Worm (Caenorhabditis elegans) whole organism, L4 larva: Measurements from ENCODE around the gene srx-60.

ENCODE experiments used
- F10B5.3 ChIP-seq: sonication (generic microtip); optimal IDR thresholded peaks from 2 replicates; lab custom pipeline; 2016; ENCODE audit warnings: mild to moderate bottlenecking, missing genetic modification characterization, missing compliant biosample characterization
- F37D6.2 ChIP-seq: sonication (generic microtip); optimal IDR thresholded peaks from 2 replicates; lab custom pipeline; 2016; ENCODE audit warnings: mild to moderate bottlenecking, missing genetic modification characterization, missing compliant biosample characterization
- F49E8.2 ChIP-seq: sonication (generic microtip); optimal IDR thresholded peaks from 2 replicates; lab custom pipeline; 2016; ENCODE audit warnings: missing compliant biosample characterization, mild to moderate bottlenecking, missing genetic modification characterization, borderline replicate concordance
- R02D3.7 ChIP-seq: fragments of 150-350 bp; sonication (generic microtip); optimal IDR thresholded peaks from 3 replicates; lab custom pipeline; 2014; ENCODE audit warnings: missing biosample characterization, missing genetic modification characterization
- Y105C5A.15 ChIP-seq: fragments of 200-800 bp; sonication (Bioruptor generic); IDR thresholded peaks from 2 replicates; pipeline ENCODE4 v1.3.6; 2022; ENCODE audit warnings: missing genetic modification characterization, missing compliant biosample characterization
- Y48G9A.11 ChIP-seq: fragments of 200-800 bp; sonication (Bioruptor generic); IDR thresholded peaks from 2 replicates; pipeline ENCODE4 v1.3.6; 2022; ENCODE audit warnings: missing genetic modification reagents, missing genetic modification characterization, missing compliant biosample characterization
- Y5F2A.4 ChIP-seq: fragments of 200-800 bp; sonication (Bioruptor generic); optimal IDR thresholded peaks from 2 replicates; lab custom pipeline; 2018; ENCODE audit warnings: mild to moderate bottlenecking, missing genetic modification characterization, missing compliant biosample characterization
- ZK546.5 ChIP-seq, 2 experiments: sonication (generic microtip); optimal IDR thresholded peaks; 2 replicates each; lab custom pipeline; 2017; ENCODE audit warnings: missing biosample characterization in 2 of 2, missing genetic modification characterization in 2 of 2
- aha-1 ChIP-seq: fragments of 150-350 bp; peaks from one replicate; lab custom pipeline; 2014; ENCODE audit warnings: missing biosample characterization, missing genetic modification characterization
- attf-4 ChIP-seq: sonication (generic microtip); optimal IDR thresholded peaks from 3 replicates; lab custom pipeline; 2017; ENCODE audit warnings: missing biosample characterization, missing genetic modification characterization
- ceh-20 ChIP-seq: fragments of 200-800 bp; sonication (Bioruptor generic); IDR thresholded peaks from 2 replicates; pipeline ENCODE4 v1.3.6; 2022; ENCODE audit warnings: missing genetic modification reagents, missing genetic modification characterization, missing compliant biosample characterization
- ceh-62 ChIP-seq: sonication (generic microtip); optimal IDR thresholded peaks from 2 replicates; lab custom pipeline; 2017; ENCODE audit warnings: missing biosample characterization, missing genetic modification characterization
- ctbp-1 ChIP-seq: fragments of 200-800 bp; sonication (Bioruptor generic); IDR thresholded peaks from 2 replicates; pipeline ENCODE4 v1.3.6; 2022; ENCODE audit warnings: missing genetic modification reagents, missing genetic modification characterization, missing compliant biosample characterization
- daf-8 ChIP-seq: fragments of 200-800 bp; sonication (Bioruptor generic); IDR thresholded peaks from 2 replicates; pipeline ENCODE4 v1.3.6; 2022; ENCODE audit warnings: missing genetic modification characterization, missing compliant biosample characterization
- duxl-1 ChIP-seq: sonication (generic microtip); optimal IDR thresholded peaks from 2 replicates; lab custom pipeline; 2016; ENCODE audit warnings: mild to moderate bottlenecking, missing genetic modification characterization, moderate library complexity, missing compliant biosample characterization; ENCODE audit not compliant: poor library complexity
- dve-1 ChIP-seq: sonication (generic microtip); optimal IDR thresholded peaks from 2 replicates; lab custom pipeline; 2017; ENCODE audit warnings: antibody characterized with exemption, mild to moderate bottlenecking, missing genetic modification characterization, missing compliant biosample characterization; ENCODE audit not compliant: insufficient read depth
- egl-27 ChIP-seq: sonication (generic microtip); optimal IDR thresholded peaks from 3 replicates; lab custom pipeline; 2017; ENCODE audit warnings: missing biosample characterization, missing genetic modification reagents, missing genetic modification characterization
- egl-43 ChIP-seq: fragments of 200-800 bp; sonication (Bioruptor generic); IDR thresholded peaks from 2 replicates; pipeline ENCODE4 v1.3.6; 2022; ENCODE audit warnings: missing genetic modification reagents, missing genetic modification characterization, missing compliant biosample characterization
- gei-8 ChIP-seq: fragments of 200-800 bp; sonication (Bioruptor generic); optimal IDR thresholded peaks from 2 replicates; lab custom pipeline; 2018; ENCODE audit warnings: mild to moderate bottlenecking, missing genetic modification characterization, missing compliant biosample characterization
- hlh-11 ChIP-seq: fragments of 200-800 bp; sonication (Bioruptor generic); optimal IDR thresholded peaks from 2 replicates; lab custom pipeline; 2018; ENCODE audit warnings: mild to moderate bottlenecking, missing genetic modification characterization, missing compliant biosample characterization
- lin-13 ChIP-seq: fragments of 150-350 bp; optimal IDR thresholded peaks from 2 replicates; lab custom pipeline; 2014; ENCODE audit warnings: missing biosample characterization, missing genetic modification reagents, missing genetic modification characterization
- lin-15B ChIP-seq: fragments of 150-350 bp; sonication (generic microtip); optimal IDR thresholded peaks from 3 replicates; lab custom pipeline; 2014; ENCODE audit warnings: missing biosample characterization, missing genetic modification characterization
- lin-29 ChIP-seq: fragments of 200-800 bp; sonication (Bioruptor generic); IDR thresholded peaks from 2 replicates; pipeline ENCODE4 v1.3.6; 2022; ENCODE audit warnings: missing genetic modification reagents, missing genetic modification characterization, missing compliant biosample characterization
- lir-3 ChIP-seq: sonication (generic microtip); optimal IDR thresholded peaks from 2 replicates; lab custom pipeline; 2016; ENCODE audit warnings: mild to moderate bottlenecking, missing genetic modification characterization, missing compliant biosample characterization
- lsy-2 ChIP-seq, 2 experiments: fragments of 150-350 bp in 1 of 2; sonication (generic microtip) in 1 of 2; optimal IDR thresholded peaks; 2 replicates each; lab custom pipeline; 2014 to 2017; ENCODE audit warnings: missing biosample characterization in 2 of 2, missing genetic modification characterization in 2 of 2
- madf-9 ChIP-seq: fragments of 200-800 bp; sonication (Bioruptor generic); conservative IDR thresholded peaks from 2 replicates; pipeline ENCODE4 v1.3.6; 2022; ENCODE audit warnings: missing genetic modification reagents, missing genetic modification characterization, missing compliant biosample characterization
- mdl-1 ChIP-seq, 2 experiments: fragments of 150-350 bp in 1 of 2; sonication (generic microtip) in 1 of 2; optimal IDR thresholded peaks; 2 replicates each; lab custom pipeline; 2014 to 2017; ENCODE audit warnings: missing biosample characterization in 2 of 2, missing genetic modification characterization in 2 of 2
- mdt-29 ChIP-seq: fragments of 200-800 bp; sonication (Bioruptor generic); IDR thresholded peaks from 2 replicates; pipeline ENCODE4 v1.3.6; 2022; ENCODE audit warnings: missing genetic modification reagents, missing genetic modification characterization, missing compliant biosample characterization
- mep-1 ChIP-seq: fragments of 150-350 bp; sonication (generic microtip); optimal IDR thresholded peaks from 3 replicates; lab custom pipeline; 2014; ENCODE audit warnings: missing biosample characterization, missing genetic modification characterization
- mes-2 ChIP-seq: sonication (generic microtip); optimal IDR thresholded peaks from 2 replicates; lab custom pipeline; 2016; ENCODE audit warnings: missing genotype, mild to moderate bottlenecking, missing genetic modification characterization, missing compliant biosample characterization; ENCODE audit not compliant: poor library complexity, severe bottlenecking
- mxl-3 ChIP-seq: fragments of 200-800 bp; sonication (Bioruptor generic); optimal IDR thresholded peaks from 2 replicates; lab custom pipeline; 2018; ENCODE audit warnings: mild to moderate bottlenecking, missing genetic modification characterization, missing compliant biosample characterization
- nhr-11 ChIP-seq: fragments of 150-350 bp; optimal IDR thresholded peaks from 2 replicates; lab custom pipeline; 2014; ENCODE audit warnings: missing biosample characterization, missing genetic modification characterization
- nhr-111 ChIP-seq: fragments of 200-800 bp; sonication (Bioruptor generic); optimal IDR thresholded peaks from 2 replicates; lab custom pipeline; 2018; ENCODE audit warnings: mild to moderate bottlenecking, missing genetic modification characterization, missing compliant biosample characterization
- nhr-237 ChIP-seq: sonication (generic microtip); optimal IDR thresholded peaks from 2 replicates; lab custom pipeline; 2017; ENCODE audit warnings: missing biosample characterization, missing genetic modification characterization
- nhr-28 ChIP-seq: fragments of 150-350 bp; optimal IDR thresholded peaks from 2 replicates; lab custom pipeline; 2014; ENCODE audit warnings: missing biosample characterization, missing genetic modification characterization
- nhr-42 ChIP-seq: fragments of 200-800 bp; sonication (Bioruptor generic); IDR thresholded peaks from 2 replicates; pipeline ENCODE4 v1.3.6; 2022; ENCODE audit warnings: missing genetic modification characterization, missing compliant biosample characterization
- nhr-48 ChIP-seq: sonication (generic microtip); optimal IDR thresholded peaks from 2 replicates; lab custom pipeline; 2016; ENCODE audit warnings: mild to moderate bottlenecking, missing genetic modification characterization, missing compliant biosample characterization
- nhr-6 ChIP-seq: fragments of 150-350 bp; optimal IDR thresholded peaks from 2 replicates; lab custom pipeline; 2014; ENCODE audit warnings: missing biosample characterization, missing genetic modification characterization
- nhr-76 ChIP-seq: fragments of 150-350 bp; optimal IDR thresholded peaks from 2 replicates; lab custom pipeline; 2014; ENCODE audit warnings: missing biosample characterization, missing genetic modification characterization
- nhr-77 ChIP-seq: fragments of 150-350 bp; optimal IDR thresholded peaks from 2 replicates; lab custom pipeline; 2014; ENCODE audit warnings: missing biosample characterization, missing genetic modification characterization
- rbr-2 ChIP-seq: sonication (generic microtip); optimal IDR thresholded peaks from 2 replicates; lab custom pipeline; 2016; ENCODE audit warnings: missing genotype, missing genetic modification characterization, missing compliant biosample characterization
- saeg-2 ChIP-seq: fragments of 200-800 bp; sonication (Bioruptor generic); IDR thresholded peaks from 2 replicates; pipeline ENCODE4 v1.3.6; 2022; ENCODE audit warnings: missing genetic modification reagents, missing genetic modification characterization, missing compliant biosample characterization
- snpc-1.2 ChIP-seq: fragments of 200-800 bp; sonication (Bioruptor generic); IDR thresholded peaks from 2 replicates; pipeline ENCODE4 v1.3.6; 2022; ENCODE audit warnings: missing genetic modification reagents, missing genetic modification characterization, missing compliant biosample characterization
- spr-1 ChIP-seq: sonication (generic microtip); optimal IDR thresholded peaks from 2 replicates; lab custom pipeline; 2016; ENCODE audit warnings: mild to moderate bottlenecking, missing genetic modification characterization, missing compliant biosample characterization
- tag-97 ChIP-seq: fragments of 200-800 bp; sonication (Bioruptor generic); IDR thresholded peaks from 2 replicates; pipeline ENCODE4 v1.3.6; 2022; ENCODE audit warnings: missing genetic modification characterization, missing compliant biosample characterization
- unc-130 ChIP-seq: sonication (generic microtip); optimal IDR thresholded peaks from 2 replicates; lab custom pipeline; 2016; ENCODE audit warnings: missing genetic modification reagents, missing genetic modification characterization, missing compliant biosample characterization
- unc-62 ChIP-seq, 3 experiments: fragments of 150-350 bp in 1 of 3; sonication (generic microtip); optimal IDR thresholded peaks in 2 of 3; peaks in 1 of 3; 1 replicate in 1 of 3; 2 replicates in 2 of 3; lab custom pipeline; 2014 to 2017; ENCODE audit warnings: missing biosample characterization in 3 of 3, missing genetic modification characterization in 3 of 3, missing genetic modification reagents in 3 of 3, missing genotype in 1 of 3
- zfp-2 ChIP-seq: sonication (generic microtip); optimal IDR thresholded peaks from 2 replicates; lab custom pipeline; 2016; ENCODE audit warnings: mild to moderate bottlenecking, missing genetic modification characterization, missing compliant biosample characterization

Gene srx-60

DNA sequence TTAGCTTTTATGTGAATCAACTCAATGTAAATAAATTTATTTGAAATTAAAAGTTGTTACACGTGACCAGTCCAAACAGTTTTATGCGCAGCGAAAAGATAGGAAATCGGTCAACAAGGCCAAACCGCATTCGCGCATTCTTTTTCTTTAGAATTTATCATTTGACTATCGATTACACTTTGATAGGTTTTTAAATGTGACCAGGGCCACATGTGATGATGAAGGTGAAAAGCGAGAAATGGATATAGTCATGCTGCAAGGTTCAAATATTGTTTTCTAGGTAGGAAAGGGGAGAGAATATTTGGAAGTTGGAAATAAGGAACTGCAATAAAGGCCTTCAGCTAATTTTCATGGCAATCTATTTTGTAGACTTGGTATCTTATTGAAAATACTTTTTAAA is 36.2 kb downstream of the srx-60 start (continued):
- TF ChIP-seq mdt-29 (GFP tag; lab: Robert Waterston, UW): 0 out of 2 replicates have a peak, but pooled peaks have one; percentile 7
- peak; percentile 34 for TF ChIP-seq mxl-3 (GFP tag; lab: Kevin White, UChicago)
- TF ChIP-seq nhr-28: peak; percentile 64
- TF ChIP-seq ZK546.5 (tag; optimal IDR thresholded peaks at IDR 0.05; lab: Kevin White, UChicago): no peak
- no peak for TF ChIP-seq Y5F2A.4 (GFP tag; lab: Kevin White, UChicago)
- no peak for TF ChIP-seq daf-8 (GFP tag; lab: Robert Waterston, UW)
- TF ChIP-seq nhr-48 (tag; lab: Kevin White, UChicago): no peak
- TF ChIP-seq lsy-2 (tag; optimal IDR thresholded peaks at IDR 0.05; lab: Kevin White, UChicago): peak in 1 of 2 experiments; percentile 41
- peak; percentile 34 for TF ChIP-seq dve-1 (tag; lab: Kevin White, UChicago)
- TF ChIP-seq saeg-2 (GFP tag; lab: Robert Waterston, UW): no peak
- peak in 1 of 2 experiments; percentile 8 for TF ChIP-seq unc-62 (GFP tag; optimal IDR thresholded peaks at IDR 0.05 in 1 of 2; lab: Kevin White, UChicago)
- TF ChIP-seq unc-62 (tag; optimal IDR thresholded peaks at IDR 0.05; lab: Kevin White, UChicago): no peak
- no peak for TF ChIP-seq attf-4 (tag; lab: Kevin White, UChicago)
- no peak for TF ChIP-seq mes-2

DNA sequence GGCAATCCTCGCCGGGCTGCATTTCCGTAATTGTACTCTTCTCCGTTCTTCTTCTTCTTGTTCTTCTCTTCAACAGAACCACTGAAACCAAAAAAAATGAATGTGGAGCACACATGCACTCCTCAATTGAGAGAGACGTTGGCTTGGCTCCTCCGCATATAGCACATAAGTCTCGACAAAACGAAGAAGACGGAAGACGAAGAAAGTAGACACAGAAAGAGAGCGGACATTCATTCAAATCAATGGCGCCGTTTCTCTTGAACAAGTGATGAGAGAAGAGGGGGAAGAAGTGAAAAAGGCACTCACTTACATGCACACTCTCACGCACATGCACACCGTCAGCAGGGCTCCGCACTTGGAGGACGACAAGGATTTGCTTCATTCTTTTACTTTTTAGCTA is 36.9 kb downstream of the srx-60 start, which contains the start of gene F25E5.9:
F25E5.9 (minus strand) TSS at position 382 of the 400 bp plus-strand sequence.
- TF ChIP-seq nhr-11 (tag; lab: Kevin White, UChicago) (no peak), F10B5.3 (tag; lab: Kevin White, UChicago) (no peak), rbr-2 (tag; lab: Kevin White, UChicago) (peak; percentile 28), ceh-20 (GFP tag; lab: Robert Waterston, UW) (no peak), mep-1 (tag; lab: Kevin White, UChicago) (no peak), Y105C5A.15 (GFP tag; lab: Robert Waterston, UW) (no peak), nhr-48 (tag; lab: Kevin White, UChicago) (no peak), lin-29 (GFP tag; lab: Robert Waterston, UW) (no peak), Y48G9A.11 (GFP tag; lab: Robert Waterston, UW) (no peak), nhr-111 (no peak), tag-97 (no peak), nhr-28 (no peak), aha-1 (tag; lab: Kevin White, UChicago) (no peak), ceh-62 (no peak), spr-1 (no peak), nhr-237 (tag; lab: Kevin White, UChicago) (no peak), hlh-11 (tag; lab: Kevin White, UChicago) (peak; percentile 7), F37D6.2 (tag; lab: Kevin White, UChicago) (no peak), zfp-2 (tag; lab: Kevin White, UChicago) (no peak), mdl-1 (tag; optimal IDR thresholded peaks at IDR 0.05; lab: Kevin White, UChicago) (peak in 1 of 2 experiments; percentile 22), nhr-77 (tag; lab: Kevin White, UChicago) (no peak), ctbp-1 (GFP tag; lab: Robert Waterston, UW) (peak; percentile 61), egl-43 (GFP tag; lab: Robert Waterston, UW) (peak; percentile 72; the same call in 1 of the 2 replicates), duxl-1 (tag; lab: Kevin White, UChicago) (peak; percentile 48), gei-8 (GFP tag; lab: Kevin White, UChicago) (no peak), unc-130 (GFP tag; lab: Kevin White, UChicago) (no peak), F49E8.2 (tag; lab: Kevin White, UChicago) (no peak), nhr-76 (tag; lab: Kevin White, UChicago) (no peak), mes-2 (peak; percentile 23), nhr-42 (GFP tag; lab: Robert Waterston, UW) (no peak), R02D3.7 (tag; lab: Kevin White, UChicago) (no peak), egl-27 (no peak), lir-3 (tag; lab: Kevin White, UChicago) (no peak), nhr-6 (peak; percentile 2), snpc-1.2 (GFP tag; lab: Robert Waterston, UW) (no peak), dve-1 (tag; lab: Kevin White, UChicago) (no peak), madf-9 (GFP tag; lab: Robert Waterston, UW) (no peak), Y5F2A.4 (GFP tag; lab: Kevin White, UChicago) (no peak), lsy-2 (tag; optimal IDR thresholded peaks at IDR 0.05; lab: Kevin White, UChicago) (peak in 1 of 2 experiments; percentile 16), lin-13 (GFP tag; lab: Kevin White, UChicago) (no peak), lin-15B (tag; lab: Kevin White, UChicago) (no peak), mdt-29 (GFP tag; lab: Robert Waterston, UW) (no peak), mxl-3 (GFP tag; lab: Kevin White, UChicago) (peak; percentile 16)
